Fruit fly (Drosophila melanogaster): ENCODE measurements around the gene IFT43.

DNA sequence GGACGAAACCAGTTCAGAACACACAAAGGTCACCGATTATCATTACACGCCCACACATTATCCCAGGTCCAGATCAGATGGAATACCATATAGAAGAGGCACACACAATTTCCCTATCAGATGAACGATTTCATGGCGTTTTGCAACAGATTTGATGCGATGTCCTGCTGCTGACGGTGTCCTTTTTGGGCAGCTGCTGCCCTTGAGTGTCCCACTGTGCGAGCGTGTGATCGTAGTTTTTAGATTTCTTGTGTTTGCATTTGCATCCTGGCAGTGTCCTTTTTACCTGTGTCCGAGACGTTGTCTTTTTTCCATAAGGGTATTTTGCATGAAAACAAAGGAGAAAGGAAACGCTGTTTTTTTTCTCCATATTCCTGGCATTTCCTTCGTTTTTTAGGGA is 15.5 kb downstream of the IFT43 start:
- TF ChIP-seq Mnt (GFP tag; optimal IDR thresholded peaks at IDR 0.05) (no peak), bab1 (GFP tag; optimal IDR thresholded peaks at IDR 0.05) (no peak), tj (GFP tag; optimal IDR thresholded peaks at IDR 0.05) (no peak)

Measured in whole organism, adult.